Worm (Caenorhabditis elegans) whole organism, young adult: ENCODE results near the gene cpg-1.

ENCODE experiments used
- B0019.2 ChIP-seq: fragments of 200-800 bp; sonication (Bioruptor generic); conservative IDR thresholded peaks from 2 replicates; pipeline ENCODE4 v1.3.6; 2022; ENCODE audit warnings: missing genetic modification reagents, missing genetic modification characterization, missing compliant biosample characterization
- B0261.1 ChIP-seq: sonication (generic microtip); optimal IDR thresholded peaks from 2 replicates; lab custom pipeline; 2016; ENCODE audit warnings: mild to moderate bottlenecking, missing genetic modification characterization, moderate library complexity, missing compliant biosample characterization
- C06A6.2 ChIP-seq: fragments of 200-800 bp; sonication (Bioruptor generic); conservative IDR thresholded peaks from 2 replicates; pipeline ENCODE4 v1.3.6; 2022; ENCODE audit warnings: missing genetic modification characterization, missing compliant biosample characterization
- D2030.7 ChIP-seq: fragments of 200-800 bp; sonication (Bioruptor generic); IDR thresholded peaks from 2 replicates; pipeline ENCODE4 v1.3.6; 2022; ENCODE audit warnings: missing genetic modification reagents, missing genetic modification characterization, missing compliant biosample characterization
- F37B4.10 ChIP-seq: fragments of 200-800 bp; sonication (Bioruptor generic); IDR thresholded peaks from 2 replicates; pipeline ENCODE4 v1.3.6; 2022; ENCODE audit warnings: missing genetic modification characterization, missing compliant biosample characterization
- F39B2.1 ChIP-seq: fragments of 200-800 bp; sonication (Bioruptor generic); IDR thresholded peaks from 2 replicates; pipeline ENCODE4 v1.3.6; 2022; ENCODE audit warnings: missing genetic modification reagents, missing genetic modification characterization, missing compliant biosample characterization
- F55B11.4 ChIP-seq: sonication (generic microtip); optimal IDR thresholded peaks from 2 replicates; lab custom pipeline; 2016; ENCODE audit warnings: missing compliant biosample characterization, missing genetic modification characterization, borderline replicate concordance; ENCODE audit not compliant: insufficient read depth
- T07F8.4 ChIP-seq: sonication (generic microtip); optimal IDR thresholded peaks from 2 replicates; lab custom pipeline; 2016; ENCODE audit warnings: mild to moderate bottlenecking, missing genetic modification characterization, moderate library complexity, missing compliant biosample characterization
- ama-1 ChIP-seq, 3 experiments: fragments of 150-350 bp in 1 of 3; sonication (generic microtip) in 2 of 3; optimal IDR thresholded peaks; 2 replicates each; lab custom pipeline; 2014 to 2018; ENCODE audit warnings: missing biosample characterization in 2 of 3, missing genetic modification characterization in 2 of 3, missing genetic modification reagents in 2 of 3
- aptf-3 ChIP-seq: fragments of 200-800 bp; sonication (Bioruptor generic); IDR thresholded peaks from 2 replicates; pipeline ENCODE4 v1.3.6; 2022; ENCODE audit warnings: missing genetic modification characterization, missing compliant biosample characterization
- atf-7 ChIP-seq: sonication (generic microtip); optimal IDR thresholded peaks from 2 replicates; lab custom pipeline; 2017; ENCODE audit warnings: mild to moderate bottlenecking, missing genetic modification characterization, missing compliant biosample characterization
- attf-3 ChIP-seq: fragments of 200-800 bp; sonication (Bioruptor generic); conservative IDR thresholded peaks from 2 replicates; pipeline ENCODE4 v1.3.6; 2022; ENCODE audit warnings: missing genetic modification reagents, missing genetic modification characterization, missing compliant biosample characterization
- bed-1 ChIP-seq: fragments of 200-800 bp; sonication (Bioruptor generic); IDR thresholded peaks from 2 replicates; pipeline ENCODE4 v1.3.6; 2022; ENCODE audit warnings: missing genetic modification reagents, missing genetic modification characterization, missing compliant biosample characterization
- bed-2 ChIP-seq: fragments of 200-800 bp; sonication (Bioruptor generic); IDR thresholded peaks from 2 replicates; pipeline ENCODE4 v1.3.6; 2022; ENCODE audit warnings: missing genetic modification reagents, missing genetic modification characterization, missing compliant biosample characterization
- ceh-27 ChIP-seq: fragments of 200-800 bp; sonication (Bioruptor generic); optimal IDR thresholded peaks from 2 replicates; lab custom pipeline; 2018; ENCODE audit warnings: mild to moderate bottlenecking, missing genetic modification characterization, moderate library complexity, missing compliant biosample characterization
- chd-7 ChIP-seq: sonication (generic microtip); optimal IDR thresholded peaks from 2 replicates; lab custom pipeline; 2016; ENCODE audit warnings: mild to moderate bottlenecking, missing genetic modification characterization, moderate library complexity, missing compliant biosample characterization
- die-1 ChIP-seq: sonication (generic microtip); optimal IDR thresholded peaks from 2 replicates; lab custom pipeline; 2016; ENCODE audit warnings: missing genotype, mild to moderate bottlenecking, missing genetic modification characterization, missing compliant biosample characterization
- dox-1 ChIP-seq: fragments of 200-800 bp; sonication (Bioruptor generic); IDR thresholded peaks from 2 replicates; pipeline ENCODE4 v1.3.6; 2022; ENCODE audit warnings: missing genetic modification reagents, missing genetic modification characterization, missing compliant biosample characterization
- efl-1 ChIP-seq: fragments of 150-350 bp; optimal IDR thresholded peaks from 2 replicates; lab custom pipeline; 2014; ENCODE audit warnings: missing biosample characterization, missing genetic modification reagents, missing genetic modification characterization
- egl-18 ChIP-seq: fragments of 200-800 bp; sonication (Bioruptor generic); IDR thresholded peaks from 2 replicates; pipeline ENCODE4 v1.3.6; 2022; ENCODE audit warnings: missing genetic modification reagents, missing genetic modification characterization, missing compliant biosample characterization
- ekl-4 ChIP-seq: fragments of 200-800 bp; sonication (Bioruptor generic); IDR thresholded peaks from 2 replicates; pipeline ENCODE4 v1.3.6; 2022; ENCODE audit warnings: missing genetic modification reagents, missing genetic modification characterization, missing compliant biosample characterization
- hlh-12 ChIP-seq: sonication (generic microtip); optimal IDR thresholded peaks from 2 replicates; lab custom pipeline; 2016; ENCODE audit warnings: missing genetic modification characterization, missing compliant biosample characterization
- hmg-1.2 ChIP-seq: fragments of 200-800 bp; sonication (Bioruptor generic); IDR thresholded peaks from 2 replicates; pipeline ENCODE4 v1.3.6; 2022; ENCODE audit warnings: missing genetic modification reagents, missing genetic modification characterization, missing compliant biosample characterization
- hsf-1 ChIP-seq: fragments of 200-800 bp; sonication (Bioruptor generic); IDR thresholded peaks from 2 replicates; pipeline ENCODE4 v1.3.6; 2022; ENCODE audit warnings: missing genetic modification reagents, missing genetic modification characterization, missing compliant biosample characterization
- madf-6 ChIP-seq: fragments of 200-800 bp; sonication (Bioruptor generic); IDR thresholded peaks from 2 replicates; pipeline ENCODE4 v1.3.6; 2022; ENCODE audit warnings: missing genetic modification reagents, missing genetic modification characterization, missing compliant biosample characterization
- mel-28 ChIP-seq: sonication (generic microtip); optimal IDR thresholded peaks from 2 replicates; lab custom pipeline; 2016; ENCODE audit warnings: borderline replicate concordance, mild to moderate bottlenecking, missing genetic modification characterization, missing compliant biosample characterization
- nfya-1 ChIP-seq: sonication (generic microtip); optimal IDR thresholded peaks from 2 replicates; lab custom pipeline; 2017; ENCODE audit warnings: antibody characterized with exemption, missing compliant biosample characterization, missing genetic modification characterization, borderline replicate concordance; ENCODE audit not compliant: insufficient read depth
- nfyb-1 ChIP-seq: fragments of 200-800 bp; sonication (Bioruptor generic); IDR thresholded peaks from 2 replicates; pipeline ENCODE4 v1.3.6; 2022; ENCODE audit warnings: missing genetic modification reagents, missing genetic modification characterization, missing compliant biosample characterization
- nhr-90 ChIP-seq: sonication (generic microtip); optimal IDR thresholded peaks from 2 replicates; lab custom pipeline; 2016; ENCODE audit warnings: missing genotype, mild to moderate bottlenecking, missing genetic modification characterization, missing compliant biosample characterization
- repo-1 ChIP-seq: sonication (generic microtip); optimal IDR thresholded peaks from 2 replicates; lab custom pipeline; 2017; ENCODE audit warnings: mild to moderate bottlenecking, missing genetic modification characterization, missing compliant biosample characterization
- snpc-1.3 ChIP-seq: sonication (generic microtip); optimal IDR thresholded peaks from 2 replicates; lab custom pipeline; 2017; ENCODE audit warnings: missing genetic modification characterization, mild to moderate bottlenecking, missing compliant biosample characterization, antibody characterized with exemption, moderate library complexity, missing genotype, missing genetic modification reagents; ENCODE audit not compliant: insufficient read depth
- snpc-4 ChIP-seq, 5 experiments: fragments of 150-350 bp in 1 of 5; sonication (generic microtip) in 4 of 5; optimal IDR thresholded peaks; 2 replicates each; lab custom pipeline; 2014 to 2018; ENCODE audit warnings: missing genetic modification characterization in 5 of 5, missing biosample characterization in 3 of 5, antibody characterized with exemption in 2 of 5, mild to moderate bottlenecking in 2 of 5, missing compliant biosample characterization in 2 of 5, missing genotype in 2 of 5, moderate library complexity in 2 of 5, missing genetic modification reagents in 1 of 5
- somi-1 ChIP-seq: fragments of 200-800 bp; sonication (Bioruptor generic); optimal IDR thresholded peaks from 2 replicates; lab custom pipeline; 2018; ENCODE audit warnings: mild to moderate bottlenecking, missing genetic modification characterization, missing compliant biosample characterization
- sptf-2 ChIP-seq: fragments of 200-800 bp; sonication (Bioruptor generic); optimal IDR thresholded peaks from 2 replicates; lab custom pipeline; 2018; ENCODE audit warnings: mild to moderate bottlenecking, missing genetic modification characterization, missing compliant biosample characterization
- tbp1 ChIP-seq: fragments of 200-800 bp; sonication (Bioruptor generic); optimal IDR thresholded peaks from 2 replicates; lab custom pipeline; 2018; ENCODE audit warnings: mild to moderate bottlenecking, missing genetic modification characterization, missing compliant biosample characterization
- tbx-9 ChIP-seq: sonication (generic microtip); optimal IDR thresholded peaks from 2 replicates; lab custom pipeline; 2016; ENCODE audit warnings: borderline replicate concordance, missing genetic modification characterization, inconsistent platforms, missing compliant biosample characterization
- zim-3 ChIP-seq: sonication (generic microtip); optimal IDR thresholded peaks from 2 replicates; lab custom pipeline; 2017; ENCODE audit warnings: mild to moderate bottlenecking, missing genetic modification characterization, moderate library complexity, missing compliant biosample characterization
- ztf-18 ChIP-seq: sonication (generic microtip); optimal IDR thresholded peaks from 2 replicates; lab custom pipeline; 2016; ENCODE audit warnings: missing genotype, mild to moderate bottlenecking, missing genetic modification characterization, missing compliant biosample characterization
- ztf-22 ChIP-seq: fragments of 200-800 bp; sonication (Bioruptor generic); optimal IDR thresholded peaks from 2 replicates; lab custom pipeline; 2018; ENCODE audit warnings: mild to moderate bottlenecking, missing genetic modification characterization, moderate library complexity, missing compliant biosample characterization
- ztf-26 ChIP-seq: sonication (generic microtip); optimal IDR thresholded peaks from 2 replicates; lab custom pipeline; 2017; ENCODE audit warnings: missing genetic modification characterization, missing compliant biosample characterization

cpg-1 gene

ce11 chrIII:4494541-4495010, 5.4 kb downstream of the cpg-1 start (continued):
- TF ChIP-seq somi-1: peak; percentile 67
- no peak for TF ChIP-seq zim-3 (tag; lab: Kevin White, UChicago)
- TF ChIP-seq C06A6.2 (GFP tag; lab: Robert Waterston, UW): no peak
- TF ChIP-seq snpc-4 (GFP tag; optimal IDR thresholded peaks at IDR 0.05; lab: Kevin White, UChicago): no peak
- TF ChIP-seq snpc-4 (tag; optimal IDR thresholded peaks at IDR 0.05; lab: Kevin White, UChicago): peak in 1 of 4 experiments; percentile 20
- no peak for TF ChIP-seq attf-3 (GFP tag; lab: Robert Waterston, UW)
- no peak for TF ChIP-seq F37B4.10 (GFP tag; lab: Robert Waterston, UW)
- TF ChIP-seq madf-6: 0 out of 2 replicates have a peak, but pooled peaks have one; percentile 16
- no peak for TF ChIP-seq ekl-4 (GFP tag; lab: Robert Waterston, UW)
- TF ChIP-seq ztf-26: peak; percentile 65
- TF ChIP-seq ceh-27 (GFP tag; lab: Kevin White, UChicago): no peak
- no peak for TF ChIP-seq sptf-2 (GFP tag; lab: Kevin White, UChicago)
- peak; percentile 13 for TF ChIP-seq chd-7
- no peak for TF ChIP-seq hsf-1 (GFP tag; lab: Robert Waterston, UW)
- no peak for TF ChIP-seq ztf-18 (tag; lab: Kevin White, UChicago)
- TF ChIP-seq efl-1: no peak
- no peak for TF ChIP-seq tbx-9 (tag; lab: Kevin White, UChicago)
- TF ChIP-seq, all 124 proteins: peak for 22

ce11 chrIII:4495250-4495649, 6.1 kb downstream of the cpg-1 start:
- TF ChIP-seq B0019.2 (GFP tag; lab: Robert Waterston, UW): no peak
- TF ChIP-seq die-1 (tag; lab: Kevin White, UChicago): no peak
- peak; percentile 14; the same call in 1 of the 2 replicates for TF ChIP-seq nfyb-1 (GFP tag; lab: Robert Waterston, UW)
- TF ChIP-seq, all 124 proteins: peak for 1

DNA sequence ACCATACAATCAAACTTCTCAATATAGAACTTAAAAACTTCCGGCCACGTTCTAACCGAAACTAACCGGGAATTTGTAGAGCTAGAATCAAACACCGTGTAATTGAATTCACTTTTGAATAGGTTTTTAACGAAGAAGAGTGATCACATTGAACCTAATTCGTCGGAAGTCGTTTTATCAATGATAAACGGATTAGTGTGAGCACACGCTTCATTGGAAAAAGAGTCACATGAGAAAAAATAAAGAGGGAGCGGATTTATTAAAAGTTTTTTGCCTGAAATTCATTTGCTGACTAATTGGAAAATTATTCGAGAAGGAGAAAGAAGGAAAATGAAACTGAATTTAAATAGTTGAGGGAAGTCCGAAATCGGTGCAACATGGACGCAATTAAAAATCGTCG, 6.5 kb downstream of the cpg-1 start:
- TF ChIP-seq bed-1 (no peak), D2030.7 (GFP tag; lab: Robert Waterston, UW) (no peak), zim-3 (tag; lab: Kevin White, UChicago) (no peak), T07F8.4 (tag; lab: Kevin White, UChicago) (no peak), hlh-12 (no peak), somi-1 (no peak), C06A6.2 (GFP tag; lab: Robert Waterston, UW) (no peak), nfya-1 (no peak), F55B11.4 (tag; lab: Kevin White, UChicago) (no peak)

DNA sequence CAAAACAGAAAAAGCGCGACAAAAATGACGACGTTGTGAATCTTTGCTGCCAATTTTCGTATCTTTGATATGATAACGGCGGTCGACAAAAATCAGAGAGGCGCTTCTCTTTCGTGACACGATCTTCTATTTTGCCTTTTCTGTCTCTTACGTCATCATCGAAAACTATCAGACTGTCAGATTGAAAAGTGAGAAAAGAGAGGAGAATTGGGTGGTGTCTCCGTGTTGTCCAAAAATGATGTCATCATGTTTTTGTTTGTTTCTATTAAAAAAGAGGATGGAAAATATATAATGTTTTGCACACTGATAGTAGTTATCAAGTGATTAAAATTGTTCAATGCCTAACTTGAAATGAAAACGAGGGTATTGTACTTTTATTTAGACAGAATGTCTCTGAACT, 6.9 kb downstream of the cpg-1 start:
- TF ChIP-seq snpc-1.3 (no peak), chd-7 (peak; percentile 19), ceh-27 (GFP tag; lab: Kevin White, UChicago) (no peak), hsf-1 (GFP tag; lab: Robert Waterston, UW) (no peak), snpc-4 (GFP tag; optimal IDR thresholded peaks at IDR 0.05; lab: Kevin White, UChicago) (no peak), snpc-4 (tag; optimal IDR thresholded peaks at IDR 0.05; lab: Kevin White, UChicago) (peak in 1 of 4 experiments; percentile 7), nfya-1 (no peak), dox-1 (GFP tag; lab: Robert Waterston, UW) (peak; percentile 39; the same call in 1 of the 2 replicates), D2030.7 (GFP tag; lab: Robert Waterston, UW) (no peak), B0019.2 (GFP tag; lab: Robert Waterston, UW) (no peak), hmg-1.2 (GFP tag; lab: Robert Waterston, UW) (no peak), egl-18 (no peak), bed-2 (GFP tag; lab: Robert Waterston, UW) (no peak), atf-7 (peak; percentile 98), F39B2.1 (GFP tag; lab: Robert Waterston, UW) (no peak), F55B11.4 (tag; lab: Kevin White, UChicago) (no peak), ztf-26 (peak; percentile 9), ztf-22 (peak; percentile 69), tbp1 (GFP tag; lab: Kevin White, UChicago) (peak; percentile 42), ama-1 (optimal IDR thresholded peaks at IDR 0.05; lab: Kevin White, UChicago) (no peak), ama-1 (GFP tag; optimal IDR thresholded peaks at IDR 0.05; lab: Kevin White, UChicago) (no peak), repo-1 (no peak), nhr-90 (peak; percentile 53), aptf-3 (no peak), mel-28 (tag; lab: Kevin White, UChicago) (no peak), B0261.1 (tag; lab: Kevin White, UChicago) (no peak), nfyb-1 (GFP tag; lab: Robert Waterston, UW) (peak; percentile 82)
